Fruit fly (Drosophila melanogaster) whole organism, pupa: ENCODE results near the gene Rel.
A peak's percentile ranks its signal among the peaks of the same experiment; 100 is the strongest.

Experiments
- CG14655 ChIP-seq: fragments of 200-800 bp; sonication (Bioruptor generic); optimal IDR thresholded peaks from 3 replicates; lab custom pipeline; 2017; ENCODE audit warnings: mild to moderate bottlenecking, missing biosample characterization, missing genetic modification reagents, missing genetic modification characterization
- CG15710 ChIP-seq: fragments of 200-800 bp; sonication (Bioruptor generic); optimal IDR thresholded peaks from 2 replicates; lab custom pipeline; 2018; ENCODE audit warnings: missing biosample characterization, mild to moderate bottlenecking, missing genetic modification characterization, moderate library complexity
- CG32121 ChIP-seq: fragments of 200-800 bp; sonication (Bioruptor generic); IDR thresholded peaks from 2 replicates; pipeline ENCODE4 v1.3.6; 2022; ENCODE audit warnings: missing biosample characterization, missing genetic modification characterization
- CG34367 ChIP-seq: fragments of 200-800 bp; sonication (Bioruptor generic); optimal IDR thresholded peaks from 2 replicates; lab custom pipeline; 2018; ENCODE audit warnings: missing biosample characterization, mild to moderate bottlenecking, missing genetic modification characterization
- CG8159 ChIP-seq: fragments of 200-800 bp; sonication (Bioruptor generic); optimal IDR thresholded peaks from 3 replicates; lab custom pipeline; 2018; ENCODE audit warnings: missing biosample characterization, mild to moderate bottlenecking, missing genetic modification characterization, moderate library complexity
- EcR ChIP-seq: fragments of 200-800 bp; sonication (Bioruptor generic); optimal IDR thresholded peaks from 3 replicates; lab custom pipeline; 2019; ENCODE audit warnings: missing biosample characterization, missing genetic modification characterization, mild to moderate bottlenecking, moderate library complexity, missing genetic modification reagents
- Snoo ChIP-seq: fragments of 200-800 bp; sonication (Bioruptor generic); optimal IDR thresholded peaks from 3 replicates; lab custom pipeline; 2017; ENCODE audit warnings: missing biosample characterization, mild to moderate bottlenecking, missing genetic modification characterization, inconsistent platforms
- rn ChIP-seq: fragments of 200-800 bp; sonication (Bioruptor generic); IDR thresholded peaks from 2 replicates; pipeline ENCODE4 v1.3.6; 2022; ENCODE audit warnings: missing biosample characterization, missing genetic modification characterization

DNA sequence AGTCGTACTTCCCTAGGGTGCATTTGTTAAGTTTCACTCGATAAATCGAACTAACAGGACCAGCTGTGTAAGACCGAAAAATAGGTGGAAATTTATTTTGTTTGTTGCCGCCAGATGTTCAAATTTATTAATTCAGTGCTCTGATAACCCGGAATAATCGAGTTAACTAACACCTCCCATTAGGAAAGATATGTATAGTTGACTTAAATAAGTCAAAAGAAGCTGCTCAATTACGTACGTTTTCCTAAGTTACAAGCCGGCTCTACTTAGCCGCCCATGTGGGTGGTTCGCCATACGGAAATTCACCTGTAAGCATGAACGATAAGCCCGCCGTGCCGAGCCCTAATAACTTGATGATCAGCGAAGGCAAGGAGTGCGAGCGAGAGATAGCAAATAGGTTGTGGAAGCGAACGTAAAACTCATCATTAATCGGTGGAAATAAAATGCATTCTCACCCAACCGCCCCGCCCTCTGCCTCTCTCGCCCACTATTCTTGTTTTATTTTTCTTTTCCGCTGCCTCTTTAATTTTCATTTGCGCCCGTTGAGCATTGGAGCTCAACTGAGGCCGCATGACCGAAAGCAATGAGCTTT is 6.2 kb upstream of the Rel start:
- TF ChIP-seq CG34367 (tag; lab: Kevin White, UChicago) (peak; percentile 27), CG15710 (tag; lab: Kevin White, UChicago) (peak; percentile 64), CG8159 (peak; percentile 71), CG32121 (GFP tag; lab: Robert Waterston, UW) (no peak), rn (GFP tag; lab: Robert Waterston, UW) (no peak), EcR (no peak), CG14655 (GFP tag; lab: Kevin White, UChicago) (peak; percentile 69), Snoo (tag; lab: Kevin White, UChicago) (peak; percentile 10)
